Fruit fly (Drosophila melanogaster) whole organism, embryonic: ENCODE measurements around the gene GstD5.

ENCODE experiments used
- Abd-B ChIP-seq: fragments of 200-800 bp; sonication (Bioruptor generic); optimal IDR thresholded peaks from 2 replicates; lab custom pipeline; 2018; ENCODE audit warnings: missing biosample characterization, mild to moderate bottlenecking, missing genetic modification characterization, moderate library complexity
- Adf1 ChIP-seq: fragments of 200-800 bp; sonication (Bioruptor generic); IDR thresholded peaks from 2 replicates; pipeline ENCODE4 v1.3.6; 2022; ENCODE audit warnings: missing biosample characterization, missing genetic modification characterization
- Awh ChIP-seq: fragments of 200-800 bp; sonication (Bioruptor generic); IDR thresholded peaks from 2 replicates; pipeline ENCODE4, ENCODE4 v1.3.6; 2022; ENCODE audit warnings: missing biosample characterization, missing genetic modification characterization
- Bgb ChIP-seq: fragments of 200-800 bp; sonication (Bioruptor generic); IDR thresholded peaks from 2 replicates; pipeline ENCODE4 v1.3.6; 2022; ENCODE audit warnings: missing biosample characterization, missing genetic modification characterization; ENCODE audit not compliant: partially characterized antibody
- CG10147 ChIP-seq: fragments of 200-800 bp; sonication (Bioruptor generic); optimal IDR thresholded peaks from 2 replicates; lab custom pipeline; 2019; ENCODE audit warnings: missing biosample characterization, mild to moderate bottlenecking, missing genetic modification characterization, moderate library complexity
- CG10321 ChIP-seq: fragments of 200-800 bp; sonication (Bioruptor generic); IDR thresholded peaks from 2 replicates; pipeline ENCODE4 v1.3.6; 2022; ENCODE audit warnings: missing biosample characterization, missing genetic modification characterization
- CG12391 ChIP-seq: fragments of 200-800 bp; sonication (Bioruptor generic); optimal IDR thresholded peaks from 3 replicates; lab custom pipeline; 2018; ENCODE audit warnings: missing biosample characterization, mild to moderate bottlenecking, missing genetic modification characterization, moderate library complexity
- CG13287 ChIP-seq: fragments of 200-800 bp; sonication (Bioruptor generic); IDR thresholded peaks from 2 replicates; pipeline ENCODE4 v1.3.6; 2022; ENCODE audit warnings: missing biosample characterization, missing genetic modification characterization; ENCODE audit not compliant: partially characterized antibody
- CG13424 ChIP-seq: fragments of 200-800 bp; sonication (Bioruptor generic); optimal IDR thresholded peaks from 2 replicates; lab custom pipeline; 2019; ENCODE audit warnings: missing biosample characterization, mild to moderate bottlenecking, missing genetic modification characterization, moderate library complexity
- CG13624 ChIP-seq: fragments of 200-800 bp; sonication (Bioruptor generic); optimal IDR thresholded peaks from 2 replicates; lab custom pipeline; 2016; ENCODE audit warnings: missing biosample characterization, missing genetic modification characterization
- CG1603 ChIP-seq: fragments of 200-800 bp; sonication (Bioruptor generic); optimal IDR thresholded peaks from 2 replicates; lab custom pipeline; 2019; ENCODE audit warnings: missing biosample characterization, mild to moderate bottlenecking, missing genetic modification characterization, moderate library complexity
- CG16779 ChIP-seq: fragments of 200-800 bp; sonication (Bioruptor generic); IDR thresholded peaks from 2 replicates; pipeline ENCODE4 v1.3.6; 2022; ENCODE audit warnings: missing biosample characterization, missing genetic modification characterization
- CG17186 ChIP-seq: fragments of 200-800 bp; sonication (Bioruptor generic); optimal IDR thresholded peaks from 3 replicates; lab custom pipeline; 2017; ENCODE audit warnings: missing biosample characterization, missing genetic modification reagents, missing genetic modification characterization
- CG17612 ChIP-seq: fragments of 200-800 bp; sonication (Bioruptor generic); IDR thresholded peaks from 2 replicates; pipeline ENCODE4 v1.3.6; 2022; ENCODE audit warnings: missing biosample characterization, missing genetic modification characterization
- CG17829 ChIP-seq: fragments of 200-800 bp; optimal IDR thresholded peaks from 2 replicates; lab custom pipeline; 2019; ENCODE audit warnings: missing biosample characterization, mild to moderate bottlenecking, missing genetic modification characterization, moderate library complexity
- CG32772 ChIP-seq: fragments of 200-800 bp; sonication (Bioruptor generic); IDR thresholded peaks from 2 replicates; pipeline ENCODE4 v1.3.6; 2022; ENCODE audit warnings: missing biosample characterization, missing genetic modification characterization
- CG3281 ChIP-seq: fragments of 200-800 bp; sonication (Bioruptor generic); optimal IDR thresholded peaks from 3 replicates; lab custom pipeline; 2017; ENCODE audit warnings: missing biosample characterization, mild to moderate bottlenecking, missing genetic modification characterization
- CG34376 ChIP-seq: fragments of 200-800 bp; sonication (Bioruptor generic); optimal IDR thresholded peaks from 2 replicates; lab custom pipeline; 2018; ENCODE audit warnings: missing biosample characterization, mild to moderate bottlenecking, missing genetic modification characterization
- CG3995 ChIP-seq: fragments of 200-800 bp; sonication (Bioruptor generic); optimal IDR thresholded peaks from 3 replicates; lab custom pipeline; 2016; ENCODE audit warnings: missing biosample characterization, missing genetic modification characterization
- CG4424 ChIP-seq: fragments of 200-800 bp; sonication (Bioruptor generic); optimal IDR thresholded peaks from 3 replicates; lab custom pipeline; 2016; ENCODE audit warnings: missing biosample characterization, missing genetic modification characterization
- CG4617 ChIP-seq: fragments of 200-800 bp; sonication (Bioruptor generic); optimal IDR thresholded peaks from 3 replicates; lab custom pipeline; 2016; ENCODE audit warnings: missing biosample characterization, missing genetic modification characterization, borderline replicate concordance
- CG5953 ChIP-seq: fragments of 200-800 bp; sonication (Bioruptor generic); IDR thresholded peaks from 2 replicates; pipeline ENCODE4 v1.3.6; 2022; ENCODE audit warnings: missing biosample characterization, missing genetic modification characterization
- CG6175 ChIP-seq: fragments of 200-800 bp; sonication (Bioruptor generic); IDR thresholded peaks from 3 replicates; pipeline ENCODE4 v1.3.6; 2022; ENCODE audit warnings: missing biosample characterization, missing genetic modification characterization
- CG6654 ChIP-seq: fragments of 200-800 bp; sonication (Bioruptor generic); optimal IDR thresholded peaks from 2 replicates; lab custom pipeline; 2017; ENCODE audit warnings: missing biosample characterization, mild to moderate bottlenecking, missing genetic modification characterization
- CG7928 ChIP-seq: fragments of 200-800 bp; sonication (Bioruptor generic); optimal IDR thresholded peaks from 2 replicates; lab custom pipeline; 2017; ENCODE audit warnings: missing biosample characterization, mild to moderate bottlenecking, missing genetic modification characterization
- CG7987 ChIP-seq: fragments of 200-800 bp; sonication (Bioruptor generic); optimal IDR thresholded peaks from 2 replicates; lab custom pipeline; 2018; ENCODE audit warnings: missing biosample characterization, mild to moderate bottlenecking, missing genetic modification characterization, moderate library complexity
- Dad ChIP-seq: fragments of 200-800 bp; sonication (Bioruptor generic); optimal IDR thresholded peaks from 3 replicates; lab custom pipeline; 2016; ENCODE audit warnings: missing biosample characterization, missing genetic modification characterization
- Dek ChIP-seq: fragments of 200-800 bp; sonication (Bioruptor generic); optimal IDR thresholded peaks from 3 replicates; lab custom pipeline; 2019; ENCODE audit warnings: missing biosample characterization, mild to moderate bottlenecking, missing genetic modification characterization, moderate library complexity
- Dp ChIP-seq: fragments of 200-800 bp; sonication (Bioruptor generic); optimal IDR thresholded peaks from 2 replicates; lab custom pipeline; 2018; ENCODE audit warnings: missing biosample characterization, mild to moderate bottlenecking, missing genetic modification characterization, moderate library complexity
- Dref ChIP-seq: fragments of 200-800 bp; sonication (Bioruptor generic); IDR thresholded peaks from 2 replicates; pipeline ENCODE4 v1.3.6; 2022; ENCODE audit warnings: missing biosample characterization, missing genetic modification characterization
- Fer3 ChIP-seq: fragments of 200-800 bp; sonication (Bioruptor generic); optimal IDR thresholded peaks from 2 replicates; lab custom pipeline; 2018; ENCODE audit warnings: missing biosample characterization, mild to moderate bottlenecking, missing genetic modification characterization, moderate library complexity
- MBD-R2 ChIP-seq: fragments of 200-800 bp; sonication (Bioruptor generic); IDR thresholded peaks from 2 replicates; pipeline ENCODE4 v1.3.6; 2022; ENCODE audit warnings: missing biosample characterization, missing genetic modification characterization
- MESR4 ChIP-seq: fragments of 200-800 bp; sonication (Bioruptor generic); optimal IDR thresholded peaks from 2 replicates; lab custom pipeline; 2018; ENCODE audit warnings: missing biosample characterization, mild to moderate bottlenecking, missing genetic modification characterization, moderate library complexity
- NfI ChIP-seq: fragments of 200-800 bp; sonication (Bioruptor generic); optimal IDR thresholded peaks from 3 replicates; lab custom pipeline; 2018; ENCODE audit warnings: missing biosample characterization, mild to moderate bottlenecking, missing genetic modification characterization, moderate library complexity
- Scr ChIP-seq: fragments of 200-800 bp; sonication (Bioruptor generic); IDR thresholded peaks from 2 replicates; pipeline ENCODE4 v1.3.6; 2022; ENCODE audit warnings: missing biosample characterization, missing genetic modification characterization; ENCODE audit not compliant: partially characterized antibody
- Spps ChIP-seq: fragments of 200-800 bp; sonication (Bioruptor generic); optimal IDR thresholded peaks from 2 replicates; lab custom pipeline; 2018; ENCODE audit warnings: missing biosample characterization, mild to moderate bottlenecking, missing genetic modification characterization
- gro ChIP-seq: fragments of 200-800 bp; sonication (Bioruptor generic); optimal IDR thresholded peaks from 2 replicates; lab custom pipeline; 2016; ENCODE audit warnings: missing biosample characterization, missing genetic modification characterization
- insv ChIP-seq, 2 experiments: fragments of 200-800 bp; sonication (Bioruptor generic); optimal IDR thresholded peaks; 3 replicates each; lab custom pipeline; 2016 to 2018; ENCODE audit warnings: missing biosample characterization in 2 of 2, missing genetic modification characterization in 2 of 2
- kni ChIP-seq: fragments of 200-800 bp; sonication (Bioruptor generic); optimal IDR thresholded peaks from 3 replicates; lab custom pipeline; 2017; ENCODE audit warnings: mild to moderate bottlenecking, missing biosample characterization, missing genetic modification reagents, missing genetic modification characterization
- lab ChIP-seq: fragments of 200-800 bp; sonication (Bioruptor generic); optimal IDR thresholded peaks from 3 replicates; lab custom pipeline; 2017; ENCODE audit warnings: missing biosample characterization, missing genetic modification characterization, mild to moderate bottlenecking, moderate library complexity, missing genetic modification reagents
- lbe ChIP-seq: fragments of 200-800 bp; sonication (Bioruptor generic); optimal IDR thresholded peaks from 2 replicates; lab custom pipeline; 2016; ENCODE audit warnings: missing biosample characterization, mild to moderate bottlenecking, missing genetic modification characterization
- lola ChIP-seq, 3 experiments: fragments of >200 bp in 2 of 3; fragments of 200-800 bp in 1 of 3; sonication (Bioruptor generic) in 1 of 3; optimal IDR thresholded peaks; 2 replicates each; lab custom pipeline; 2017 to 2019; ENCODE audit warnings: missing biosample characterization in 3 of 3, missing genetic modification characterization in 3 of 3, mild to moderate bottlenecking in 1 of 3, moderate library complexity in 1 of 3
- nerfin-1 ChIP-seq: fragments of 200-800 bp; sonication (Bioruptor generic); optimal IDR thresholded peaks from 3 replicates; lab custom pipeline; 2019; ENCODE audit warnings: missing biosample characterization, mild to moderate bottlenecking, missing genetic modification characterization, moderate library complexity
- nerfin-2 ChIP-seq: fragments of 200-800 bp; sonication (Bioruptor generic); IDR thresholded peaks from 2 replicates; pipeline ENCODE4 v1.3.6; 2022; ENCODE audit warnings: missing biosample characterization, missing genetic modification characterization; ENCODE audit not compliant: partially characterized antibody
- nmo ChIP-seq: fragments of 200-800 bp; sonication (Bioruptor generic); optimal IDR thresholded peaks from 2 replicates; lab custom pipeline; 2018; ENCODE audit warnings: missing biosample characterization, mild to moderate bottlenecking, missing genetic modification characterization, moderate library complexity
- rib ChIP-seq: fragments of 200-800 bp; sonication (Bioruptor generic); IDR thresholded peaks from 2 replicates; pipeline ENCODE4 v1.3.6; 2022; ENCODE audit warnings: missing biosample characterization, missing genetic modification characterization
- stc ChIP-seq: fragments of 200-800 bp; sonication (Bioruptor generic); IDR thresholded peaks from 2 replicates; pipeline ENCODE4 v1.3.6; 2022; ENCODE audit warnings: missing biosample characterization, missing genetic modification characterization
- tll ChIP-seq, 2 experiments: fragments of 200-800 bp in 1 of 2; fragments of >200 bp in 1 of 2; sonication (Bioruptor generic) in 1 of 2; optimal IDR thresholded peaks; 2 replicates each; lab custom pipeline; 2017 to 2019; ENCODE audit warnings: missing biosample characterization in 2 of 2, missing genetic modification characterization in 2 of 2, mild to moderate bottlenecking in 1 of 2, moderate library complexity in 1 of 2
- vvl ChIP-seq: fragments of 200-800 bp; sonication (Bioruptor generic); IDR thresholded peaks from 2 replicates; pipeline ENCODE4 v1.3.6; 2022; ENCODE audit warnings: missing biosample characterization, missing genetic modification characterization

Gene GstD5

DNA sequence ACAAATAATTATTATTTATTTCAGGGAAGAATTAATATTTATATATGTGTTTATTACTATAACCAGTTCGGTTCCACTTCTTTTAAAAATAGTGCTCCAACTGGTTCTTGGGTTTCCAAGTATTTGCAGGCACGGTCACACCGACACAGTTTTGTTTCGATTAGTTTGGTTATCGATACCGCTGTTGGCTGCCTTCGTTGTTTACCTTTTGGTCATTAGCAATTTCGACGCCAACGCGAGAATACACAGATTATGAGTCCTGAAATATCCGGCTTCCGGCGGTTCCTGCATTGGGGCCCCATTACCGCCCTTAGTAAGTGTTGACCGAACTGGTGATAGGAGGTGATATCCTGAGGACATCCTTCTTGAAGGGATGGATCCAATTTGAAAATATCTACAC lies 32.6 kb downstream of the GstD5 start, which contains the start of gene CG5196 (continued):
- TF ChIP-seq Adf1 (GFP tag; lab: Robert Waterston, UW) = peak; percentile 36; the same call in 1 of the 2 replicates
- TF ChIP-seq Dref = peak; percentile 93
- TF ChIP-seq CG7987 = peak; percentile 25
- 0 out of 2 replicates have a peak, but pooled peaks have one; percentile 25 for TF ChIP-seq stc (GFP tag; lab: Robert Waterston, UW)
- TF ChIP-seq Dad (GFP tag; lab: Kevin White, UChicago) = no peak
- TF ChIP-seq Dek (tag; lab: Kevin White, UChicago) = peak; percentile 43
- TF ChIP-seq lab = no peak
- peak; percentile 16 for TF ChIP-seq CG13424 (tag; lab: Kevin White, UChicago)
- TF ChIP-seq CG4424 = no peak
- no peak for TF ChIP-seq Spps
- peak; percentile 80 for TF ChIP-seq Dp (GFP tag; lab: Kevin White, UChicago)
- peak; percentile 13 for TF ChIP-seq CG10147 (GFP tag; lab: Kevin White, UChicago)
- TF ChIP-seq CG1603 (tag; lab: Kevin White, UChicago) = peak; percentile 76
- peak; percentile 49 for TF ChIP-seq CG17186 (GFP tag; lab: Kevin White, UChicago)
- TF ChIP-seq CG32772 (GFP tag; lab: Robert Waterston, UW) = no peak
- TF ChIP-seq nerfin-2 (GFP tag; lab: Robert Waterston, UW) = peak; percentile 58; the same call in 1 of the 2 replicates
- peak; percentile 84 for TF ChIP-seq Bgb (GFP tag; lab: Robert Waterston, UW)
- TF ChIP-seq CG34376 = peak; percentile 23
- no peak for TF ChIP-seq CG5953 (GFP tag; lab: Robert Waterston, UW)
- peak; percentile 30 for TF ChIP-seq NfI (GFP tag; lab: Kevin White, UChicago)
- TF ChIP-seq vvl (GFP tag; lab: Robert Waterston, UW) = peak; percentile 44; the same call in 1 of the 2 replicates
- TF ChIP-seq insv (GFP tag; optimal IDR thresholded peaks at IDR 0.05; lab: Kevin White, UChicago) = peak in 1 of 2 experiments; percentile 53
- TF ChIP-seq nmo = peak; percentile 31
- TF ChIP-seq CG10321 (GFP tag; lab: Robert Waterston, UW) = no peak
- TF ChIP-seq tll (GFP tag; optimal IDR thresholded peaks at IDR 0.05; lab: Kevin White, UChicago) = no peak
- TF ChIP-seq CG13287 (GFP tag; lab: Robert Waterston, UW) = peak; percentile 84
- TF ChIP-seq kni (GFP tag; lab: Kevin White, UChicago) = peak; percentile 34
- TF ChIP-seq Fer3 (tag; lab: Kevin White, UChicago) = peak; percentile 13
- peak; percentile 66 for TF ChIP-seq lbe (GFP tag; lab: Kevin White, UChicago)
- TF ChIP-seq nerfin-1 = peak; percentile 33
- TF ChIP-seq Scr = peak; percentile 65
- peak; percentile 32 for TF ChIP-seq gro (GFP tag; lab: Kevin White, UChicago)
- no peak for TF ChIP-seq rib (GFP tag; lab: Robert Waterston, UW)
- TF ChIP-seq MBD-R2 (GFP tag; lab: Robert Waterston, UW) = peak; percentile 95
- TF ChIP-seq Abd-B (GFP tag; lab: Kevin White, UChicago) = peak; percentile 43
- no peak for TF ChIP-seq lola (GFP tag; optimal IDR thresholded peaks at IDR 0.05; lab: Kevin White, UChicago)
- peak; percentile 7 for TF ChIP-seq CG7928
- no peak for TF ChIP-seq CG6175 (GFP tag; lab: Robert Waterston, UW)
- TF ChIP-seq CG17829 = peak; percentile 36
- peak; percentile 45; the same call in 1 of the 2 replicates for TF ChIP-seq CG16779 (GFP tag; lab: Robert Waterston, UW)
- TF ChIP-seq CG6654 (GFP tag; lab: Kevin White, UChicago) = peak; percentile 95
- peak; percentile 35 for TF ChIP-seq CG12391
- no peak for TF ChIP-seq CG3281
- peak; percentile 85 for TF ChIP-seq MESR4 (GFP tag; lab: Kevin White, UChicago)
- no peak for TF ChIP-seq CG17612 (GFP tag; lab: Robert Waterston, UW)
- TF ChIP-seq CG3995 (GFP tag; lab: Kevin White, UChicago) = peak; percentile 78
- no peak for TF ChIP-seq CG13624 (GFP tag; lab: Kevin White, UChicago)
- no peak for TF ChIP-seq Awh
- TF ChIP-seq CG4617 (GFP tag; lab: Kevin White, UChicago) = peak; percentile 55
